Worm (Caenorhabditis elegans): Measurements from ENCODE around the gene F58H1.8.

ce11 chrV:11921689-11922517 is 13.0 kb upstream of the F58H1.8 start:
- TF ChIP-seq hmg-4 (GFP tag; optimal IDR thresholded peaks at IDR 0.05) (no peak), tbx-37 (GFP tag; conservative IDR thresholded peaks at IDR 0.05) (no peak), tbx-11 (GFP tag; IDR thresholded peaks at IDR 0.05) (no peak), scrt-1 (GFP tag; IDR thresholded peaks at IDR 0.05) (no peak), ama-1 (optimal IDR thresholded peaks at IDR 0.05) (no peak), sea-1 (GFP tag; conservative IDR thresholded peaks at IDR 0.05) (no peak)

Data from whole organism, early embryonic.